Worm (Caenorhabditis elegans) whole organism, L4/young adult: ENCODE measurements around the gene F53G2.1.
"Not testable (repeated sequence)": the region's sequence is repeated elsewhere in the genome, so short reads cannot be mapped to it uniquely, and the experiment has no call there.

Source experiments
- W03F9.2 ChIP-seq: fragments of 150-350 bp; optimal IDR thresholded peaks from 2 replicates; lab custom pipeline; 2014; ENCODE audit warnings: missing biosample characterization, missing genetic modification characterization
- dao-5 ChIP-seq: sonication (generic microtip); optimal IDR thresholded peaks from 2 replicates; lab custom pipeline; 2016; ENCODE audit warnings: missing genotype, missing genetic modification characterization, moderate library complexity, missing compliant biosample characterization
- him-1 ChIP-seq: sonication (generic microtip); optimal IDR thresholded peaks from 2 replicates; lab custom pipeline; 2016; ENCODE audit warnings: missing genotype, missing genetic modification reagents, missing genetic modification characterization, missing compliant biosample characterization

ce11 chrII:2534459-2534858, 46.0 kb downstream of the F53G2.1 start, which contains the start of gene K02F6.5:
- not testable (repeated sequence) for TF ChIP-seq W03F9.2, dao-5, him-1 (tag; lab: Kevin White, UChicago)
